Worm (Caenorhabditis elegans): ENCODE data around the gene ZK632.10.

ZK632.10 gene

DNA sequence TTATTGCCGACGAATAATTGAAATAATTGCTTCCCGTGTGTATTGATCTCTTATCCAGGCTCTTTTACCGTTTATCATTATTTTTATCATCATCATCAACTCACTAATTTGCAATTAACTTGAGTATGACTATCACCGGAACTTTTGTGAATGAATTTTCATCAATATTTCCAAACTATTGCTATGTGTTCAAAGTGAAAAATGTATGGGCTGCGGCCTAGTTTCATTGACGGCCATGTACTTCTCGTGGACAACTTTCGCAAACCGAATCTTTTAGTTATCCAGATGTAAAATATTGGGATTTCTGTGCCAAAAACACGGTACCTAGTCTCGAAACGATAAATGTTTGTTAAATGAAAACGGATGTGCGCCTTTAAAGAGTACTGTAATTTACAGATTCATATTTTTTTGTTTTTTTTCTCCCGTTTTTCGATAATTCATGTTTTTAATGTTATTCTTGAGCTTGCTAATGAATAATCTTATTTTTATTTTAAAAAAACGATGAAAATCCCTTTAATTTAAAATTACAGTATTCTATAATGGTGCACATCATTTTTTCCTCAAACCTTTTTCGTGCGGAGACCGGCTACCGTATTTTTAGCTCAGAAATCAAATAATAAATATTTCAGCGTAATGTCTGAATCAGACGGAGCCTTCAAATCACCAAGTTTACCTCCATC is 28.9 kb downstream of the ZK632.10 start, which contains the start of gene ZK632.2:
ZK632.2 (plus strand) TSS at position 630 of the 680 bp plus-strand sequence.
- TF ChIP-seq W03F9.2 (tag; optimal IDR thresholded peaks at IDR 0.05) (no peak), dao-5 (tag; optimal IDR thresholded peaks at IDR 0.05) (no peak), him-1 (tag; optimal IDR thresholded peaks at IDR 0.05) (no peak)

DNA sequence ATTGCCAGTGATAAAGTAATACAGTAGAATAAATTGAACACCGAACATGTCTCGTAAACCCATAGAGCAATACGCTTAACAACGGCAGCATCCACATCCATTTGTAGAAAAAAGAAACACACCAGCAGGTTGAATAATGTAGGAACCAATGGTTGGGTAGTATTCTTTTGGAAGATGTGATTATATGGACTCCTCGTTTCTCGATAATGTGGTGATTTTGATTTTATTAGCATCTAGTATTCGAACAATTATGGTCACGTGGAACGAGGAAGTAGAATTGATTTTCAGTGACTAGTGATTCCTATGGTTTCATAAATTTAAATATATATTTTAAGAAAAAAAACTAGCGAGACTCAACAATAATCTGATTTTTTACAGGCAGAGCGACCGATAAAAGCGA is 31.1 kb downstream of the ZK632.10 start, which contains the start of gene srxa-10:
srxa-10 (minus strand) TSS at position 101 of the 400 bp plus-strand sequence.
- no peak for TF ChIP-seq dao-5 (tag; optimal IDR thresholded peaks at IDR 0.05)
- TF ChIP-seq him-1 (tag; optimal IDR thresholded peaks at IDR 0.05), result no peak
- no peak for TF ChIP-seq W03F9.2 (tag; optimal IDR thresholded peaks at IDR 0.05)

DNA sequence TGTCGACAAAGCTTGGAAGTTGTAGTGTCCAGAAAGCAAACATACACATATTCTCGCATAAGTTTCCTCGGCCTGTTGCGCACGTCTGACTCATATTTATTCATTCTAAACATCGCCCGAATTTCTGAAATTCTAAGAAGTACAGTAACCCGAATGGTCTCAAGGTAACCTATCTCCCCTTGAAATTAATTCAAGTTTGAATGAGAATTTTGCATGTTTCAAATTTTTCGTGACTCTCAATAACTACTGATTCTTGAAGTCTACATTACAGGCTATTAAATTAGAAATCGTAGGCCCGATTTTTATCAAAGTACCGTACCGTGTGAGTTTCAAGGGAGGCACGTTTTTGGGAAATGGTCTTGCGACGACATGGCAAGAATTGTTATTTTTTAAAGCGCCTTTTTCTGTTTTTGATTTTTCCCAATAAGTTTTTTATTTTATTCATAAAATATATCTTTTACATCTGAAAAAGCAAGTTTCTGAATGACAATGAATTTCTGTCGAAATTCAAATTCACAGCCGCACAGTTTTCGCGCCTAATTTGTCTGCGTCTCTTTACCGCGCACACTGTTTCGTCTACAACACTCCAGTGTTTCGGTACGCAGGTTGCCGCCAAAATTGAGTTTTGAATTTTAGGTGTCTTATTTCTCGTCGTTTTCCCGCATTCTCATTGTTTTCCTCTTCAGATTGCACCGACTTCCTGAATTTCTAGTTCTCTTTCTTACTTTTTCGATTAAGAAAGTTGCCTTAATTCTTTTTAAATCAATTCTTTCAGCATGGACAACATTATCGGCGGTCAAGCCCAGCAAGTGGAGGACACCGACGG is 33.7 kb downstream of the ZK632.10 start, which contains the start of the genes R10E11.9 and mcm-6:
R10E11.9 (minus strand) TSS at position 51 of the 826 bp plus-strand sequence.
mcm-6 (plus strand) TSS at position 776 of the 826 bp plus-strand sequence.
- TF ChIP-seq him-1 (tag; optimal IDR thresholded peaks at IDR 0.05) (no peak), dao-5 (tag; optimal IDR thresholded peaks at IDR 0.05) (no peak), W03F9.2 (tag; optimal IDR thresholded peaks at IDR 0.05) (no peak)

DNA sequence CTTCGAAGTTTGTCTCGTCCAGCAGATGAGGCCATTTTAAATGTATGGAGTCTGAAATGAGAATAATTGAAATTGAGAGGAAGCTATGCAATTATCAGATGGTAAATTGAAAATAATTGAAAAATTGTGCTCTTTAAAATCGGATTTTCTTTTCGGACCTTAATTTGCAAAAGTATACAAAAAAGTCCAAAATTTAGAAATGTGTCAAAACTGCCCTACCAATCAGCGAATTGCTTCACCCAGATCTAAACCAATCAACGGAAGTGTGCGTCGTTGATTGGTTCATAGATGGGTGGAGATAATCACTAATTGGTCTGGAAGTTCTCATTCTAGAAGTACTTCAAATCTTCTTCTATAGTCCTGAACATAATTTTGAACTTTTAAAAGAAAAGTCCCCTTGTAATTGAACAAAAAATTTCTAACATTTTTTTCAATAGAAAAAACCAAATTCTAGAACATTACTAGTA is 37.9 kb downstream of the ZK632.10 start, which contains the start of gene R10E11.5:
R10E11.5 (minus strand) TSS at position 51 of the 467 bp plus-strand sequence.
- TF ChIP-seq dao-5 (tag; optimal IDR thresholded peaks at IDR 0.05), result no peak
- no peak for TF ChIP-seq him-1 (tag; optimal IDR thresholded peaks at IDR 0.05)
- no peak for TF ChIP-seq W03F9.2 (tag; optimal IDR thresholded peaks at IDR 0.05)

DNA sequence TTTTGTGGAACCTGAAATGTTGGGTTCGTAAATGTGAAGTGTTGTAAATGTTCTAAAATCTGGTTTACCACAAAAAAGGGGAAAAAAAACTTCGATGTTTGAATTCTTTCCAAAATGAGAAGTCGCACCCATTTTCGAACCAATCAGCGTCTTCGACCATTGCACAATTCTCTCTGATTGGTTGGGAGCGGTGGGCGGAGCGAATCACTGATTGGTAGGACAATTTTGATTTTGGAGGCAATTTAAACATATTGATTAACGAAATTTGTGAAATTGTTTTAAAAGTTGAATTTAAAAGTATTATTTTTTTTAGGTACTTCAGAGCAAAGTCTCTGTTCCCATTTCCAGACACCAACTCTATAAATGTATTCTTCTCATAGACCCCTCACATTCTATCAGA is 38.4 kb downstream of the ZK632.10 start:
- TF ChIP-seq W03F9.2 (tag; optimal IDR thresholded peaks at IDR 0.05) (no peak), him-1 (tag; optimal IDR thresholded peaks at IDR 0.05) (no peak), dao-5 (tag; optimal IDR thresholded peaks at IDR 0.05) (no peak)

DNA sequence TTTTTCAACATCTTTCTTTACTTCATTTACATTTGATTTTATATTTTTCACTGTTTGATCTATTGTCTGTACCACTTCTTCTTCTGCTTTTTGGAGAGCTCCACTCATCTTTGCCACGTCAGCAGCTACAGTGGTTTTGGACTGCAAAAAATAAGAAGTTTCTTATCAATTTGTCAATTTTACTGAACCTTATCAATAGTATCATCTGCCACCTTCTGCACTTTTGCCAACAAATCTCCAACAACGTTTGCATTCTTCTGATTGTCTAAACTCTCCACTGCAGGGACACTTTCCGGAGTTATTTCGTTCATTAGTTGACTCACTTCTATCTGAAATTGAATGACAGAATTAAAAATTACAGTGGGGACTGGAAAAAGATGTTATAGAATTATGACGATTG is 40.7 kb downstream of the ZK632.10 start:
- TF ChIP-seq W03F9.2 (tag; optimal IDR thresholded peaks at IDR 0.05) (no peak), dao-5 (tag; optimal IDR thresholded peaks at IDR 0.05) (no peak), him-1 (tag; optimal IDR thresholded peaks at IDR 0.05) (no peak)

DNA sequence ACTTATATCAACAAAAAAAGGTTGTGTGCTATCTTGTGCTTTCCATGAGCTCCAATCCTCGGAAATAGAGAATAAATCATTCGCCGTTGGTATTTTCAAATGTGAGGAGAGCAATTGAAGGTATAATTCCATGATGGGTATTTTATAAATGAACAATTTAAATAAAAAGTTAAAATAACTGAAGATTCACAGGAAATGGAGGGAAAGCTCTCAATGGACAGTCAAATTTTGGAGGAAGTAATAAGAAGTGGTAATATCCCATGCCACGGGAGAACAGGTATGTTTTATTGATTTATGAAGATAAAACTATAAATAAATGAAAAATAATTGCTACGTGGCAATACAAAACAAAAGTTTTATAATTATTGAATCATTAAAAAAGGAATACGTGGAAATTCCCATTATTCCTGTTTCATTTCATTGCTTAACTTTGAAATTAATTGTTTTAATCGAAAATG is 44.4 kb downstream of the ZK632.10 start:
- no peak for TF ChIP-seq W03F9.2 (tag; optimal IDR thresholded peaks at IDR 0.05)
- no peak for TF ChIP-seq him-1 (tag; optimal IDR thresholded peaks at IDR 0.05)
- TF ChIP-seq dao-5 (tag; optimal IDR thresholded peaks at IDR 0.05), result no peak

DNA sequence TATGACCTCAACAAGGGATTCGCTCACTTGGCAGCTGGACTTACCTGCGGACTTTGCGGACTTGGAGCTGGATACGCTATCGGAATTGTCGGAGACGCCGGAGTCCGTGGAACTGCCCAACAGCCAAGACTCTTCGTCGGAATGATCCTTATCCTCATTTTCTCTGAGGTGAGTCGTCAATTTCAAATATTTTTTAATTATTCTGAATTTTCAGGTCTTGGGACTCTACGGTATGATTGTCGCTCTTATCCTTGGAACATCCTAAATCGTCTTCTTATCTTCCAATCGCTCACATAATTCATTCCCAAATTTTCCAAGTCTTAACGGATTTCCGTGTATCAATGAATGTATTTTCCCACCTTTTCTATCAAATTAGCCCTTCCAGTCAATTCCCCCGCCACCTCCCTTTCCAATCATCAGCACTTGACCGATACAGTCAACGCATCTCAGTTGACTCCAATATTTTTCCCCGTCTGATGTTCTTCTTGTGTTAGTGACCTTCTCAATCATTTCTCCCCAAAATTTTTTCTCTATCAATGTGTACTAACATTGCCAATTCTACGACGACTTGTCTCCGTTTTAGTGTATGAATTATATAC is 44.9 kb downstream of the ZK632.10 start, which contains the start of gene R10E11.6:
R10E11.6 (plus strand) TSS at position 524 of the 599 bp plus-strand sequence.
- TF ChIP-seq W03F9.2 (tag; optimal IDR thresholded peaks at IDR 0.05), result no peak
- TF ChIP-seq him-1 (tag; optimal IDR thresholded peaks at IDR 0.05), result no peak
- TF ChIP-seq dao-5 (tag; optimal IDR thresholded peaks at IDR 0.05), result no peak

DNA sequence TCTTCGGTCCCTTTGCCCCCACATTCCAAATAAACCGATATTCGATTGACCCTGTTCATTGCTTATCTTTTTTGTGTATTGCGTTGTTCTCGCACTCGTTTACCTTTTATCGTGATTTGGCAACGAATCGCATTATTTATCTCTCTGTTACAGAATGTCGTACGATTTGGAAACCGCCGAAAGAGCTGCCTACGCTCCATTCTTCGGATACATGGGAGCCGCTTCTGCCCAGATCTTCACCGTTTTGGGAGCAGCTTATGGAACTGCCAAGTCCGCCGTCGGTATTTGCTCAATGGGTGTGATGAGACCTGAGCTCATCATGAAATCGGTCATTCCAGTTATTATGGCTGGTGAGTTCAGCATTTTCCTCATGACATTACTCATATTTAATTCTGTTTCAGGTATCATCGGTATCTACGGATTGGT is 45.5 kb downstream of the ZK632.10 start, which contains the start of gene vha-2:
vha-2 (plus strand) TSS at position 154 of the 426 bp plus-strand sequence.
- TF ChIP-seq him-1 (tag; optimal IDR thresholded peaks at IDR 0.05) (no peak), dao-5 (tag; optimal IDR thresholded peaks at IDR 0.05) (no peak), W03F9.2 (tag; optimal IDR thresholded peaks at IDR 0.05) (no peak)

DNA sequence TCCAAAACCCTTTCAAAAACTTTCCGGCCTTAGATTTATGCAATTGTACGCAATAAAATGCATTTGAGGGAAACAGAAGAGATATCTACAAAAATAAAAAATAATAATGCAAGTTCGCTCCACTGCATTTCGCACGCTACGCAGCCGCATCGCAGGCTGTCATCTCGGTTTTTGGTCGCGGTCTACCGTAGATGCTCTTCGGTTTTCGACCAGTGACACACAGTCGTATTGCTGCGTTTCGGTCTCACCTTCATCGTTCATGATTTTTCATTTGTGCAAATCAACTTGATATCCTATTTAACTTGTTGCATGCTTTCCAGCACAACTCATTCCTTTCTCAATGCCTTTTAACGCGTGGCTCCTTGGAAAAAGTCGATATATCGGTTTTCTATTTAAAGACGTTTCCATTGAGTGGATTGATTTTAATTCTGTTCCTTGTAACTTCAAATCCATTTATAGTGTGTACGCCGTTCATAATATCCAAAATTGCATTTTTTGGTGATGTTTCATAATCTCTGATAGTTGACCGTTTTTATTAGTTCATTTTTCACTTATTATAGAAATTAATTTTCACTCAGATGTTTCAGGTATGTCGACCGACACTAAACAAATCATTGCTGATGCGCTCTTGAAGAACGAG is 46.7 kb downstream of the ZK632.10 start, which contains the start of gene vha-1:
vha-1 (plus strand) TSS at position 590 of the 640 bp plus-strand sequence.
- TF ChIP-seq dao-5 (tag; optimal IDR thresholded peaks at IDR 0.05), result no peak
- peak; percentile 63 for TF ChIP-seq him-1 (tag; optimal IDR thresholded peaks at IDR 0.05)
- TF ChIP-seq W03F9.2 (tag; optimal IDR thresholded peaks at IDR 0.05), result peak; percentile 87

DNA sequence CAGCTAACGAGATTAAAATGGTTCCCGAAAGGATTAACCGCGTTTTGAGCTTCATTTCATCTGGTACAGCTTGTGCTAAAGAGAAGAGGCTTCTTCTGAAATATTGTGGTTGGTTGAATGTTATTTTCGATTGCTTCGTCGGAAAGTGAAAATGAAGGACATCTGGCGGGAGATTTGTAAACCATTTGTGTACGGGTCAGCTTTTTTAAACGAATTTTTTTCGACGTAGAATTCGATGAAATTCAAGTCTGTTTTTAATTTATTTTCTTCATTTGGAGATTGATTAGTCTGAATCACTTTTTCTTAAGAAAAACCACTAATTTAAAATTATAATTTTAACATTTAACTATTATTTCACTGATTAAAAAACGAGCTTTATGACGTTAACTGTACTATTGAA is 47.3 kb downstream of the ZK632.10 start, which contains the start of gene sqv-3:
sqv-3 (minus strand) TSS at position 101 of the 400 bp plus-strand sequence.
- TF ChIP-seq W03F9.2 (tag; optimal IDR thresholded peaks at IDR 0.05) (no peak), him-1 (tag; optimal IDR thresholded peaks at IDR 0.05) (no peak), dao-5 (tag; optimal IDR thresholded peaks at IDR 0.05) (no peak)

DNA sequence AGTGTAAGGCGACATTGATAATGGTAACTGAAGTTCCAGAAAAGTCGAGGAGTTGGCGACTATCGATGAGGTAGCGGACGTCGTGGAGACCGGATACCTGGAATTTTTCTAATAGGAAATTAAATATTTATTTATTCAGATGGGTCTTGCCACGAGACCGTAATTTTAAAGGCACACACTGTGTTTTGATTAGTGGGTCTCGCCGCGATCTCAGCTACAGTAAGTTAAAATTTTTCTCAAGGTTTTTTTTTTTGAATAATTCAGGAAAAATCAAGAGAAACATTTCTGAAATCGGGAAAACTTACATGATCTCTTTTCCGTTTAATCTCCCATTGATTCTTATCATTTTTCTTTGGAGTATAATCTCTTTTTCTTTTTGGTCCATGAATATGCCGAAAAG is 48.4 kb downstream of the ZK632.10 start:
- TF ChIP-seq dao-5 (tag; optimal IDR thresholded peaks at IDR 0.05) (no peak), W03F9.2 (tag; optimal IDR thresholded peaks at IDR 0.05) (no peak), him-1 (tag; optimal IDR thresholded peaks at IDR 0.05) (no peak)
